Fruit fly (Drosophila melanogaster) whole organism, embryonic: ENCODE measurements around the gene Bcat.

ENCODE experiments used
- Atf6 ChIP-seq: fragments of 200-800 bp; sonication (Bioruptor generic); IDR thresholded peaks from 2 replicates; pipeline ENCODE4 v1.3.6; 2022; ENCODE audit warnings: missing biosample characterization, missing genetic modification characterization
- C15 ChIP-seq: fragments of 200-800 bp; sonication (Bioruptor generic); IDR thresholded peaks from 3 replicates; pipeline ENCODE4 v1.3.6; 2022; ENCODE audit warnings: missing biosample characterization, missing genetic modification characterization
- CG10147 ChIP-seq: fragments of 200-800 bp; sonication (Bioruptor generic); optimal IDR thresholded peaks from 2 replicates; lab custom pipeline; 2019; ENCODE audit warnings: missing biosample characterization, mild to moderate bottlenecking, missing genetic modification characterization, moderate library complexity
- CG10267 ChIP-seq: fragments of 200-800 bp; sonication (Bioruptor generic); optimal IDR thresholded peaks from 2 replicates; lab custom pipeline; 2018; ENCODE audit warnings: missing biosample characterization, mild to moderate bottlenecking, missing genetic modification characterization, moderate library complexity
- CG10654 ChIP-seq: fragments of 200-800 bp; sonication (Bioruptor generic); optimal IDR thresholded peaks from 2 replicates; lab custom pipeline; 2016; ENCODE audit warnings: missing biosample characterization, missing genetic modification characterization
- CG12744 ChIP-seq: fragments of 200-800 bp; sonication (Bioruptor generic); optimal IDR thresholded peaks from 2 replicates; lab custom pipeline; 2016; ENCODE audit warnings: missing biosample characterization, missing genetic modification characterization
- CG14710 ChIP-seq: fragments of 200-800 bp; sonication (Bioruptor generic); optimal IDR thresholded peaks from 3 replicates; lab custom pipeline; 2019; ENCODE audit warnings: missing biosample characterization, mild to moderate bottlenecking, missing genetic modification characterization, moderate library complexity
- CG1603 ChIP-seq: fragments of 200-800 bp; sonication (Bioruptor generic); optimal IDR thresholded peaks from 2 replicates; lab custom pipeline; 2019; ENCODE audit warnings: missing biosample characterization, mild to moderate bottlenecking, missing genetic modification characterization, moderate library complexity
- CG16779 ChIP-seq: fragments of 200-800 bp; sonication (Bioruptor generic); IDR thresholded peaks from 2 replicates; pipeline ENCODE4 v1.3.6; 2022; ENCODE audit warnings: missing biosample characterization, missing genetic modification characterization
- CG17186 ChIP-seq: fragments of 200-800 bp; sonication (Bioruptor generic); optimal IDR thresholded peaks from 3 replicates; lab custom pipeline; 2017; ENCODE audit warnings: missing biosample characterization, missing genetic modification reagents, missing genetic modification characterization
- CG1792 ChIP-seq: fragments of 200-800 bp; sonication (Bioruptor generic); optimal IDR thresholded peaks from 2 replicates; lab custom pipeline; 2016; ENCODE audit warnings: missing biosample characterization, missing genetic modification characterization
- CG18476 ChIP-seq: fragments of 200-800 bp; sonication (Bioruptor generic); optimal IDR thresholded peaks from 2 replicates; lab custom pipeline; 2016; ENCODE audit warnings: missing biosample characterization, mild to moderate bottlenecking, missing genetic modification characterization
- CG18619 ChIP-seq: fragments of 200-800 bp; sonication (Bioruptor generic); optimal IDR thresholded peaks from 3 replicates; lab custom pipeline; 2017; ENCODE audit warnings: missing biosample characterization, mild to moderate bottlenecking, missing genetic modification characterization
- CG33557 ChIP-seq: fragments of 200-800 bp; sonication (Bioruptor generic); optimal IDR thresholded peaks from 2 replicates; lab custom pipeline; 2019; ENCODE audit warnings: missing biosample characterization, mild to moderate bottlenecking, missing genetic modification characterization, moderate library complexity
- CG3995 ChIP-seq: fragments of 200-800 bp; sonication (Bioruptor generic); optimal IDR thresholded peaks from 3 replicates; lab custom pipeline; 2016; ENCODE audit warnings: missing biosample characterization, missing genetic modification characterization
- CG42726 ChIP-seq: fragments of 200-800 bp; sonication (Bioruptor generic); IDR thresholded peaks from 2 replicates; pipeline ENCODE4 v1.3.6; 2022; ENCODE audit warnings: missing biosample characterization, missing genetic modification characterization; ENCODE audit not compliant: partially characterized antibody
- CG4820 ChIP-seq: fragments of 200-800 bp; sonication (Bioruptor generic); optimal IDR thresholded peaks from 3 replicates; lab custom pipeline; 2016; ENCODE audit warnings: missing biosample characterization, missing genetic modification characterization
- CG7745 ChIP-seq: fragments of 200-800 bp; sonication (Bioruptor generic); optimal IDR thresholded peaks from 2 replicates; lab custom pipeline; 2018; ENCODE audit warnings: missing biosample characterization, mild to moderate bottlenecking, missing genetic modification characterization, moderate library complexity
- CG7987 ChIP-seq: fragments of 200-800 bp; sonication (Bioruptor generic); optimal IDR thresholded peaks from 2 replicates; lab custom pipeline; 2018; ENCODE audit warnings: missing biosample characterization, mild to moderate bottlenecking, missing genetic modification characterization, moderate library complexity
- CG8290 ChIP-seq, 3 experiments: fragments of 200-800 bp; sonication (Bioruptor generic); optimal IDR thresholded peaks; 2 replicates each; lab custom pipeline; 2016 to 2019; ENCODE audit warnings: missing biosample characterization in 3 of 3, missing genetic modification characterization in 3 of 3, mild to moderate bottlenecking in 2 of 3, moderate library complexity in 1 of 3
- CG9727 ChIP-seq: fragments of 200-800 bp; sonication (Bioruptor generic); optimal IDR thresholded peaks from 3 replicates; lab custom pipeline; 2017; ENCODE audit warnings: missing biosample characterization, mild to moderate bottlenecking, missing genetic modification characterization
- CkIIα-i1 ChIP-seq: fragments of 200-800 bp; sonication (Bioruptor generic); IDR thresholded peaks from 2 replicates; pipeline ENCODE4 v1.3.6; 2022; ENCODE audit warnings: missing biosample characterization, missing genetic modification characterization
- Dfd ChIP-seq, 2 experiments: fragments of >200 bp; optimal IDR thresholded peaks; 2 replicates each; lab custom pipeline; 2017; ENCODE audit warnings: missing biosample characterization in 2 of 2, missing genetic modification characterization in 2 of 2
- Dref ChIP-seq: fragments of 200-800 bp; sonication (Bioruptor generic); IDR thresholded peaks from 2 replicates; pipeline ENCODE4 v1.3.6; 2022; ENCODE audit warnings: missing biosample characterization, missing genetic modification characterization
- HLH54F ChIP-seq: fragments of 200-800 bp; sonication (Bioruptor generic); optimal IDR thresholded peaks from 3 replicates; lab custom pipeline; 2016; ENCODE audit warnings: missing biosample characterization, missing genetic modification characterization
- Hmr ChIP-seq: fragments of 200-800 bp; sonication (Bioruptor generic); optimal IDR thresholded peaks from 3 replicates; lab custom pipeline; 2017; ENCODE audit warnings: mild to moderate bottlenecking, missing biosample characterization, missing genetic modification reagents, missing genetic modification characterization
- Kr ChIP-seq: fragments of 200-800 bp; sonication (Bioruptor generic); optimal IDR thresholded peaks from 2 replicates; lab custom pipeline; 2017; ENCODE audit warnings: missing biosample characterization, mild to moderate bottlenecking, missing genetic modification characterization
- MBD-R2 ChIP-seq: fragments of 200-800 bp; sonication (Bioruptor generic); IDR thresholded peaks from 2 replicates; pipeline ENCODE4 v1.3.6; 2022; ENCODE audit warnings: missing biosample characterization, missing genetic modification characterization
- MESR4 ChIP-seq: fragments of 200-800 bp; sonication (Bioruptor generic); optimal IDR thresholded peaks from 2 replicates; lab custom pipeline; 2018; ENCODE audit warnings: missing biosample characterization, mild to moderate bottlenecking, missing genetic modification characterization, moderate library complexity
- Nf-YB ChIP-seq: fragments of 200-800 bp; sonication (Bioruptor generic); optimal IDR thresholded peaks from 3 replicates; lab custom pipeline; 2019; ENCODE audit warnings: missing biosample characterization, mild to moderate bottlenecking, missing genetic modification characterization, moderate library complexity
- PHDP ChIP-seq: fragments of 200-800 bp; sonication (Bioruptor generic); optimal IDR thresholded peaks from 3 replicates; lab custom pipeline; 2018; ENCODE audit warnings: missing biosample characterization, mild to moderate bottlenecking, missing genetic modification characterization, moderate library complexity
- Ptx1 ChIP-seq: fragments of 200-800 bp; sonication (Bioruptor generic); IDR thresholded peaks from 2 replicates; pipeline ENCODE4 v1.3.6; 2022; ENCODE audit warnings: missing biosample characterization, missing genetic modification characterization
- Sox100B ChIP-seq: fragments of 200-800 bp; sonication (Bioruptor generic); optimal IDR thresholded peaks from 3 replicates; lab custom pipeline; 2018; ENCODE audit warnings: missing biosample characterization, mild to moderate bottlenecking, missing genetic modification characterization
- Tbp ChIP-seq: fragments of >200 bp; optimal IDR thresholded peaks from 2 replicates; lab custom pipeline; 2018; ENCODE audit warnings: missing biosample characterization, missing genetic modification characterization
- caup ChIP-seq: fragments of 200-800 bp; sonication (Bioruptor generic); optimal IDR thresholded peaks from 3 replicates; lab custom pipeline; 2017; ENCODE audit warnings: missing biosample characterization, mild to moderate bottlenecking, missing genetic modification characterization, moderate library complexity; ENCODE audit not compliant: severe bottlenecking
- cg ChIP-seq: fragments of 200-800 bp; sonication (Bioruptor generic); optimal IDR thresholded peaks from 3 replicates; lab custom pipeline; 2019; ENCODE audit warnings: missing biosample characterization, mild to moderate bottlenecking, missing genetic modification characterization, moderate library complexity
- crc ChIP-seq: fragments of 200-800 bp; sonication (Bioruptor generic); optimal IDR thresholded peaks from 2 replicates; lab custom pipeline; 2016; ENCODE audit warnings: missing biosample characterization, missing genetic modification characterization
- dmrt11E ChIP-seq: fragments of 200-800 bp; sonication (Bioruptor generic); optimal IDR thresholded peaks from 3 replicates; lab custom pipeline; 2018; ENCODE audit warnings: missing biosample characterization, mild to moderate bottlenecking, missing genetic modification characterization, moderate library complexity
- ftz-f1 ChIP-seq: fragments of 200-800 bp; sonication (Bioruptor generic); optimal IDR thresholded peaks from 2 replicates; lab custom pipeline; 2016; ENCODE audit warnings: missing biosample characterization, missing genetic modification characterization
- hbn ChIP-seq: fragments of 200-800 bp; sonication (Bioruptor generic); IDR thresholded peaks from 2 replicates; pipeline ENCODE4 v1.3.6; 2022; ENCODE audit warnings: missing biosample characterization, missing genetic modification characterization; ENCODE audit not compliant: partially characterized antibody
- hkb ChIP-seq, 2 experiments: fragments of 200-800 bp in 1 of 2; fragments of >200 bp in 1 of 2; sonication (Bioruptor generic) in 1 of 2; IDR thresholded peaks in 1 of 2; optimal IDR thresholded peaks in 1 of 2; 2 replicates each; pipeline versions ENCODE4 v1.3.6 to Lab custom; 2017 to 2022; ENCODE audit warnings: missing biosample characterization in 1 of 2, missing genetic modification characterization in 1 of 2
- oc ChIP-seq: fragments of 200-800 bp; sonication (Bioruptor generic); optimal IDR thresholded peaks from 2 replicates; lab custom pipeline; 2018; ENCODE audit warnings: missing biosample characterization, mild to moderate bottlenecking, missing genetic modification characterization, moderate library complexity
- pum ChIP-seq: fragments of 200-800 bp; sonication (Bioruptor generic); optimal IDR thresholded peaks from 2 replicates; lab custom pipeline; 2016; ENCODE audit warnings: missing biosample characterization, missing genetic modification characterization
- slbo ChIP-seq: fragments of 200-800 bp; sonication (Bioruptor generic); IDR thresholded peaks from 2 replicates; pipeline ENCODE4 v1.3.6; 2022; ENCODE audit warnings: missing biosample characterization, missing genetic modification characterization

Bcat gene

dm6 chrX:13383770-13384169 lies 12.9 kb upstream of the Bcat start (continued):
- TF ChIP-seq CG7745 (tag; lab: Kevin White, UChicago) (no peak), CG1792 (GFP tag; lab: Kevin White, UChicago) (no peak)

- TF ChIP-seq MBD-R2 (GFP tag; lab: Robert Waterston, UW) (0 out of 2 replicates have a peak, but pooled peaks have one; percentile 3), CG42726 (no peak), Dfd (GFP tag; optimal IDR thresholded peaks at IDR 0.05; lab: Kevin White, UChicago) (peak in 1 of 2 experiments; percentile 57), cg (GFP tag; lab: Kevin White, UChicago) (peak; percentile 28)
These were observed 12.5 kb upstream of the Bcat start for dm6 chrX:13384177-13384576.

- TF ChIP-seq Tbp (peak; percentile 34), Sox100B (peak; percentile 38), CG10267 (peak; percentile 97), caup (GFP tag; lab: Kevin White, UChicago) (peak; percentile 37), C15 (no peak), CG33557 (GFP tag; lab: Kevin White, UChicago) (peak; percentile 17), CG9727 (GFP tag; lab: Kevin White, UChicago) (peak; percentile 30), CkIIα-i1 (GFP tag; lab: Robert Waterston, UW) (no peak), CG1603 (tag; lab: Kevin White, UChicago) (peak; percentile 16), CG8290 (GFP tag; optimal IDR thresholded peaks at IDR 0.05; lab: Kevin White, UChicago) (peak; percentile 82), CG8290 (tag; optimal IDR thresholded peaks at IDR 0.05; lab: Kevin White, UChicago) (peak in 1 of 2 experiments; percentile 43), hbn (peak; percentile 60), CG14710 (peak; percentile 83), pum (no peak), hkb (optimal IDR thresholded peaks at IDR 0.05; lab: Kevin White, UChicago) (no peak), hkb (GFP tag; IDR thresholded peaks at IDR 0.05; lab: Robert Waterston, UW) (no peak), CG16779 (GFP tag; lab: Robert Waterston, UW) (no peak), MESR4 (GFP tag; lab: Kevin White, UChicago) (peak; percentile 92), Dref (peak; percentile 67), CG10654 (peak; percentile 7), PHDP (tag; lab: Kevin White, UChicago) (peak; percentile 3), Nf-YB (GFP tag; lab: Kevin White, UChicago) (peak; percentile 41), CG10147 (no peak), CG18476 (GFP tag; lab: Kevin White, UChicago) (peak; percentile 1), oc (tag; lab: Kevin White, UChicago) (no peak), CG3995 (GFP tag; lab: Kevin White, UChicago) (peak; percentile 74), CG4820 (GFP tag; lab: Kevin White, UChicago) (peak; percentile 18), CG12744 (GFP tag; lab: Kevin White, UChicago) (no peak), Ptx1 (GFP tag; lab: Robert Waterston, UW) (0 out of 2 replicates have a peak, but pooled peaks have one; percentile 8), ftz-f1 (GFP tag; lab: Kevin White, UChicago) (no peak), CG18619 (GFP tag; lab: Kevin White, UChicago) (no peak), crc (GFP tag; lab: Kevin White, UChicago) (no peak), Atf6 (GFP tag; lab: Robert Waterston, UW) (no peak), CG7987 (peak; percentile 13), slbo (GFP tag; lab: Robert Waterston, UW) (peak; percentile 48), HLH54F (GFP tag; lab: Kevin White, UChicago) (no peak), CG17186 (GFP tag; lab: Kevin White, UChicago) (peak; percentile 77), Hmr (GFP tag; lab: Kevin White, UChicago) (peak; percentile 44), dmrt11E (peak; percentile 21), Kr (no peak)
These were observed 11.9 kb upstream of the Bcat start, which contains the start of the genes Rbp1-like and Tim9a for dm6 chrX:13384583-13385342. Gene Rbp1-like (minus strand): TSS chrX:13384877. Gene Tim9a (plus strand): TSS chrX:13385210.
